Worm (Caenorhabditis elegans) whole organism, L4 larva: ENCODE measurements around the gene dph-1.

Experiments used
- F10B5.3 ChIP-seq: sonication (generic microtip); optimal IDR thresholded peaks from 2 replicates; lab custom pipeline; 2016; ENCODE audit warnings: mild to moderate bottlenecking, missing genetic modification characterization, missing compliant biosample characterization
- T20F7.1 ChIP-seq: fragments of 200-800 bp; sonication (Bioruptor generic); optimal IDR thresholded peaks from 2 replicates; lab custom pipeline; 2018; ENCODE audit warnings: mild to moderate bottlenecking, missing genetic modification characterization, missing compliant biosample characterization
- T26A8.4 ChIP-seq: fragments of 200-800 bp; sonication (Bioruptor generic); IDR thresholded peaks from 2 replicates; pipeline ENCODE4 v1.3.6; 2022; ENCODE audit warnings: missing genetic modification characterization, missing compliant biosample characterization
- Y5F2A.4 ChIP-seq: fragments of 200-800 bp; sonication (Bioruptor generic); optimal IDR thresholded peaks from 2 replicates; lab custom pipeline; 2018; ENCODE audit warnings: mild to moderate bottlenecking, missing genetic modification characterization, missing compliant biosample characterization
- ZK546.5 ChIP-seq, 2 experiments: sonication (generic microtip); optimal IDR thresholded peaks; 2 replicates each; lab custom pipeline; 2017; ENCODE audit warnings: missing biosample characterization in 2 of 2, missing genetic modification characterization in 2 of 2
- aha-1 ChIP-seq: fragments of 150-350 bp; peaks from one replicate; lab custom pipeline; 2014; ENCODE audit warnings: missing biosample characterization, missing genetic modification characterization
- arid-1 ChIP-seq: fragments of 200-800 bp; sonication (Bioruptor generic); conservative IDR thresholded peaks from 2 replicates; pipeline ENCODE4 v1.3.6; 2022; ENCODE audit warnings: missing genetic modification reagents, missing genetic modification characterization, missing compliant biosample characterization
- ceh-82 ChIP-seq: sonication (generic microtip); optimal IDR thresholded peaks from 2 replicates; lab custom pipeline; 2017; ENCODE audit warnings: missing biosample characterization, missing genetic modification characterization
- daf-12 ChIP-seq: fragments of 150-350 bp; optimal IDR thresholded peaks from 2 replicates; lab custom pipeline; 2014; ENCODE audit warnings: missing biosample characterization, missing genetic modification reagents, missing genetic modification characterization
- daf-16 ChIP-seq, 3 experiments: sonication (generic microtip); optimal IDR thresholded peaks; 2 replicates each; lab custom pipeline; 2016 to 2017; ENCODE audit warnings: missing genetic modification characterization in 3 of 3, missing genetic modification reagents in 3 of 3, mild to moderate bottlenecking in 2 of 3, missing compliant biosample characterization in 2 of 3, missing biosample characterization in 1 of 3, moderate library complexity in 1 of 3
- dve-1 ChIP-seq: sonication (generic microtip); optimal IDR thresholded peaks from 2 replicates; lab custom pipeline; 2017; ENCODE audit warnings: antibody characterized with exemption, mild to moderate bottlenecking, missing genetic modification characterization, missing compliant biosample characterization; ENCODE audit not compliant: insufficient read depth
- egl-43 ChIP-seq: fragments of 200-800 bp; sonication (Bioruptor generic); IDR thresholded peaks from 2 replicates; pipeline ENCODE4 v1.3.6; 2022; ENCODE audit warnings: missing genetic modification reagents, missing genetic modification characterization, missing compliant biosample characterization
- hlh-11 ChIP-seq: fragments of 200-800 bp; sonication (Bioruptor generic); optimal IDR thresholded peaks from 2 replicates; lab custom pipeline; 2018; ENCODE audit warnings: mild to moderate bottlenecking, missing genetic modification characterization, missing compliant biosample characterization
- lin-15B ChIP-seq: fragments of 150-350 bp; sonication (generic microtip); optimal IDR thresholded peaks from 3 replicates; lab custom pipeline; 2014; ENCODE audit warnings: missing biosample characterization, missing genetic modification characterization
- lin-38 ChIP-seq: fragments of 200-800 bp; sonication (Bioruptor generic); IDR thresholded peaks from 2 replicates; pipeline ENCODE4 v1.3.6; 2022; ENCODE audit warnings: missing genetic modification reagents, missing genetic modification characterization, missing compliant biosample characterization
- lir-3 ChIP-seq: sonication (generic microtip); optimal IDR thresholded peaks from 2 replicates; lab custom pipeline; 2016; ENCODE audit warnings: mild to moderate bottlenecking, missing genetic modification characterization, missing compliant biosample characterization
- lsy-2 ChIP-seq, 2 experiments: fragments of 150-350 bp in 1 of 2; sonication (generic microtip) in 1 of 2; optimal IDR thresholded peaks; 2 replicates each; lab custom pipeline; 2014 to 2017; ENCODE audit warnings: missing biosample characterization in 2 of 2, missing genetic modification characterization in 2 of 2
- madf-9 ChIP-seq: fragments of 200-800 bp; sonication (Bioruptor generic); conservative IDR thresholded peaks from 2 replicates; pipeline ENCODE4 v1.3.6; 2022; ENCODE audit warnings: missing genetic modification reagents, missing genetic modification characterization, missing compliant biosample characterization
- mdl-1 ChIP-seq, 2 experiments: fragments of 150-350 bp in 1 of 2; sonication (generic microtip) in 1 of 2; optimal IDR thresholded peaks; 2 replicates each; lab custom pipeline; 2014 to 2017; ENCODE audit warnings: missing biosample characterization in 2 of 2, missing genetic modification characterization in 2 of 2
- mdt-29 ChIP-seq: fragments of 200-800 bp; sonication (Bioruptor generic); IDR thresholded peaks from 2 replicates; pipeline ENCODE4 v1.3.6; 2022; ENCODE audit warnings: missing genetic modification reagents, missing genetic modification characterization, missing compliant biosample characterization
- mxl-3 ChIP-seq: fragments of 200-800 bp; sonication (Bioruptor generic); optimal IDR thresholded peaks from 2 replicates; lab custom pipeline; 2018; ENCODE audit warnings: mild to moderate bottlenecking, missing genetic modification characterization, missing compliant biosample characterization
- nhr-10 ChIP-seq: fragments of 150-350 bp; optimal IDR thresholded peaks from 2 replicates; lab custom pipeline; 2014; ENCODE audit warnings: missing biosample characterization, missing genetic modification characterization
- nhr-102 ChIP-seq: sonication (generic microtip); optimal IDR thresholded peaks from 2 replicates; lab custom pipeline; 2016; ENCODE audit warnings: mild to moderate bottlenecking, missing genetic modification characterization, moderate library complexity, missing compliant biosample characterization
- nhr-111 ChIP-seq: fragments of 200-800 bp; sonication (Bioruptor generic); optimal IDR thresholded peaks from 2 replicates; lab custom pipeline; 2018; ENCODE audit warnings: mild to moderate bottlenecking, missing genetic modification characterization, missing compliant biosample characterization
- nhr-28 ChIP-seq: fragments of 150-350 bp; optimal IDR thresholded peaks from 2 replicates; lab custom pipeline; 2014; ENCODE audit warnings: missing biosample characterization, missing genetic modification characterization
- tra-1 ChIP-seq: fragments of 200-800 bp; sonication (Bioruptor generic); IDR thresholded peaks from 2 replicates; pipeline ENCODE4 v1.3.6; 2022; ENCODE audit warnings: missing genetic modification reagents, missing genetic modification characterization, missing compliant biosample characterization
- unc-130 ChIP-seq: sonication (generic microtip); optimal IDR thresholded peaks from 2 replicates; lab custom pipeline; 2016; ENCODE audit warnings: missing genetic modification reagents, missing genetic modification characterization, missing compliant biosample characterization
- unc-39 ChIP-seq: sonication (generic microtip); optimal IDR thresholded peaks from 2 replicates; lab custom pipeline; 2017; ENCODE audit warnings: missing biosample characterization, missing genetic modification characterization
- unc-62 ChIP-seq, 3 experiments: fragments of 150-350 bp in 1 of 3; sonication (generic microtip); optimal IDR thresholded peaks in 2 of 3; peaks in 1 of 3; 1 replicate in 1 of 3; 2 replicates in 2 of 3; lab custom pipeline; 2014 to 2017; ENCODE audit warnings: missing biosample characterization in 3 of 3, missing genetic modification characterization in 3 of 3, missing genetic modification reagents in 3 of 3, missing genotype in 1 of 3
- vab-7 ChIP-seq: fragments of 200-800 bp; sonication (Bioruptor generic); IDR thresholded peaks from 2 replicates; pipeline ENCODE4 v1.3.6; 2022; ENCODE audit warnings: missing genetic modification reagents, missing genetic modification characterization, missing compliant biosample characterization

Gene dph-1

DNA sequence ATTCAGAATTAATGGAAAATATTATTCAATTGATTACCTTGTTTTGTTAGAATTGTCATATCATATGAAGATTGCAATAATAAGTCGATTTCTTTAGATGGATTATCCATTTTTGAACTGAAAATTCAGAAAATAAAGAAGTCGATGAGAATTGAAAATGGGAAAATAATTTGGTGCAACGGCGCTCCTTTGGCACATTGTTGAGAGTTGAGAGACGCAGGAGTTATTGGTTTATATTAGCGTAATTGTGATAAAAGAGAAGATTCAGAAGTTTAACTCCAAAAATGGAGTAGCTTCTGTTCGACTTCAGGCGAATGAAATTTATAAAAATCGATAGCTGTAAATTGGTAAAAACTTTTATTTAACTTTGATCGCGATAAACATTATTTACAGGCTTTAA is 12.9 kb downstream of the dph-1 start, which contains the start of gene C14B1.8 (continued):
- no peak for TF ChIP-seq ZK546.5 (tag; optimal IDR thresholded peaks at IDR 0.05; lab: Kevin White, UChicago)

DNA sequence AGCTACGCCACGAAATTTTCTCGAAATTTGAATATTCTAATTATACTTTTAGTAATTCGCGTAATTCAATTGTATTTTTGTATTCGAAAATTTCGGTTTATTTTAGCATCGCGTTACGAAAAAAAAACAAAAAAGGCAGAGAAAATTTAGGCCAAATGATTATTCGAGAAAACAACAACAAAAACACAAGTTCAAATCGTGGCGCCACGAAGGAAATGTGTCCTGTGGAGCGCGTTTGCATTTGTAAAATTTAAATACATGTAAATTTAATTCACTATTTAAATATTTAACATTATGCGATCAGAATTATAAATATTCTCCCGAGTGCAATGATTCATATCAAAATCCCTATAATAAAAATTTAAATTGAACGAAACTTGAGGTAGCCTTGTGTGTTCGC is 17.0 kb downstream of the dph-1 start:
- peak; percentile 0 for TF ChIP-seq unc-130 (GFP tag; lab: Kevin White, UChicago)
- TF ChIP-seq vab-7 (GFP tag; lab: Robert Waterston, UW), result no peak
- TF ChIP-seq lin-38 (GFP tag; lab: Robert Waterston, UW), result peak; percentile 72
- TF ChIP-seq T26A8.4 (GFP tag; lab: Robert Waterston, UW), result no peak
- no peak for TF ChIP-seq nhr-111 (GFP tag; lab: Kevin White, UChicago)
- TF ChIP-seq egl-43 (GFP tag; lab: Robert Waterston, UW), result no peak

DNA sequence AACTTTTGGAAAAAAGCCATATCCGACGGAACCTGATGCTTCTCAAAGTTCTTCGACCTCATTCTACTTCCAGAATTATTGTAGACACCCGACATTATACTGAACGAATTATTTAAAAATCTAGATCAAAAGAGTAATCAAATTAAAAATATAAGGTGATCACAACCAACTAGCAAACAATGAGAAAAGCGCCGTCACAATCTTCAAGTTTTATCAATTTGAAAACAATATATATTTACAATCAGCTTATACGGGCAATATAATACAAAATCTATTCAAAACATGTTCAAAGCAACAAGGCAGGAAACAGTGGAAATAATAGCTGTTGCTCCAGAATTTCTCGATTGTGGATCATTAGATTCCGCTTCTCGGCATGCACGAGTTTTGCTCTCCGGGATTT is 18.2 kb downstream of the dph-1 start, which contains the start of gene C14B1.12:
Gene C14B1.12 (minus strand): TSS at position 101 of the 400 bp plus-strand sequence.
- TF ChIP-seq daf-12 (tag; lab: Kevin White, UChicago), result no peak

DNA sequence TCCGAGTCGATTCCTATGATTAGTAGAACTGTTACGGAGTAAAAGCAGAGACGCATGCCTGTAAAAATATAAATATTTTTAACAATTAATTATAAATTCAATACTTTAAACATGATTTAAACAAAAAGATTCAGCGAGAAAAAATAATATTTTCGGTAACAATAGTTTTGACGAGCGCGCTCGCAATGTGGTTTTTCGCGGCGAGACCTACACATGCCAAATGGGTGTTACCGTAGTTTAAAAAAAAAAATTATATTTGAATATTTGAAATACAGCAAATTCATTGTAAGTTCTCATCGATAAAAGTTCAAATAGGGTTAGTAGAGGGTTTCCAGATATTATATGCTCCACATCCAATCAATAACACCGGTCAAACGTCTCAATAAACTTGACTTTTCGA is 19.8 kb downstream of the dph-1 start, which contains the start of gene gldi-5:
Gene gldi-5 (minus strand): TSS at position 58 of the 400 bp plus-strand sequence.
- TF ChIP-seq aha-1 (no peak), mxl-3 (GFP tag; lab: Kevin White, UChicago) (no peak), nhr-102 (tag; lab: Kevin White, UChicago) (no peak), nhr-28 (tag; lab: Kevin White, UChicago) (no peak), unc-62 (GFP tag; optimal IDR thresholded peaks at IDR 0.05 in 1 of 2; lab: Kevin White, UChicago) (no peak), unc-62 (tag; optimal IDR thresholded peaks at IDR 0.05; lab: Kevin White, UChicago) (no peak), T20F7.1 (GFP tag; lab: Kevin White, UChicago) (no peak), arid-1 (no peak), Y5F2A.4 (GFP tag; lab: Kevin White, UChicago) (no peak), F10B5.3 (tag; lab: Kevin White, UChicago) (no peak), ceh-82 (no peak), lin-15B (tag; lab: Kevin White, UChicago) (no peak), mdl-1 (tag; optimal IDR thresholded peaks at IDR 0.05; lab: Kevin White, UChicago) (no peak), dve-1 (tag; lab: Kevin White, UChicago) (no peak), hlh-11 (tag; lab: Kevin White, UChicago) (no peak), mdt-29 (no peak), lsy-2 (tag; optimal IDR thresholded peaks at IDR 0.05; lab: Kevin White, UChicago) (no peak), lir-3 (tag; lab: Kevin White, UChicago) (no peak), lin-38 (GFP tag; lab: Robert Waterston, UW) (no peak), nhr-10 (tag; lab: Kevin White, UChicago) (no peak)

DNA sequence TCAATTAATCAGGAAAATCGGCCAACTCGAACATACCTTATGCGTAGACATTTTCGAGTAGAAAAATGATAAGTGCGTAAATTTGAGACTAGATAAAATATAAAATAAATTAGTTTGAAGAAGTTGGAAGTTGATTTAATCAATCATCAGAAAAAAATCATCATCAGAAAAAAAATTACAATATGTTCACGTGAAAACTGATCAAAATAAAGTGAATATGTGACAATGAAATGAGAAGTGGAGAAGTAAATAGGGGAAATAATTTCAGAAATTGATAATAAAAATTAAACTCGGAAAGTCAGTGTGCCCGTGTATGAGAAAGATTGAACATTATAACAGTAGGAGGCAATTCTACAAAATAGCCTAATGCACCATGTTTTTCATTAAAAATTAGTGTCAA is 22.8 kb downstream of the dph-1 start, which contains the start of gene F34D10.9:
Gene F34D10.9 (minus strand): TSS at position 101 of the 400 bp plus-strand sequence.
- TF ChIP-seq daf-16 (GFP tag; optimal IDR thresholded peaks at IDR 0.05; lab: Kevin White, UChicago) (no peak), daf-16 (tag; optimal IDR thresholded peaks at IDR 0.05; lab: Kevin White, UChicago) (no peak), unc-39 (no peak)

DNA sequence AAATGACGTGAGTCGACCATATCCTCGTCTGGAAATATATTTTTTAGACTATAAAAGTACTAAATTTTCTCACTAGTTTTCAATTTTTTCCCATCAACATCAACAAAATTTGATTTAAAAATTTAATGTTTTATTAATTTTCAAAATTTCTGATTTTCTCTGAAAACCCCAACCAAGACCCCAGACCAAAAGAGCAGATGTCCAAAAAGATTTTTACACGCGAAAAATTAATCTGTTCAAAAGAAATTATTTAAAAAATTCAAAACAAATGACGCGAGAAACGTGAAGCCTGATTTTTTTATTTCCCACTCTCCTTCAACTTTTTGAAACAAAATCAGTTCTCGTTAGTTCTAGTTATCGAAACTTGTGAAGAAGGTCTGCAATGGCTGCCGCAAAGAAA is 23.8 kb downstream of the dph-1 start, which contains the start of gene F34D10.8:
Gene F34D10.8 (plus strand): TSS at position 301 of the 400 bp plus-strand sequence.
- no peak for TF ChIP-seq madf-9 (GFP tag; lab: Robert Waterston, UW)
- no peak for TF ChIP-seq nhr-111 (GFP tag; lab: Kevin White, UChicago)
- TF ChIP-seq tra-1 (GFP tag; lab: Robert Waterston, UW), result no peak
- TF ChIP-seq daf-16 (GFP tag; optimal IDR thresholded peaks at IDR 0.05; lab: Kevin White, UChicago), result no peak
- TF ChIP-seq daf-16 (tag; optimal IDR thresholded peaks at IDR 0.05; lab: Kevin White, UChicago), result no peak
- no peak for TF ChIP-seq lir-3 (tag; lab: Kevin White, UChicago)
- TF ChIP-seq Y5F2A.4 (GFP tag; lab: Kevin White, UChicago), result no peak
- TF ChIP-seq mxl-3 (GFP tag; lab: Kevin White, UChicago), result no peak
- TF ChIP-seq ceh-82, result no peak
